Worm (Caenorhabditis elegans): ENCODE measurements around the gene nhr-254.

nhr-254 gene

DNA sequence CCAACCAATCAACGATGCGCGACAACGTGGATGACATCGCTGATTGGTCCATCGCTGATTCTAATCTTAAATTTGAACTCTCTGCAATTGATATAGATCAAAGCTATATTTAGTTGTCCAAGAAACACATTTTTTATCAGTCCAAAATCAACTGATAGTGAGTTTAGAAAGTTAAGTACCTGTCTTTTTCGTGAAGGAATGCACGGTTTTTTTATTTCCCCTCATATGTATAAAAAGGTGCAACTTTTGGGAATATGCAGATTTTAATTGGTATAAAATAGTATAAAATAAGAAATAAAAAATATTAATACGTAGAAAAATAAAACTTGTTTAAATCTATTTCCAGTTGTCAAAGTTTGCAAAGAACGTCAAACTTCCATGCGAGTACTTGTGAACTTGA, 26.0 kb downstream of the nhr-254 start, which contains the start of gene Y39D8A.1:
Gene Y39D8A.1 (plus strand): TSS at position 301 of the 400 bp plus-strand sequence.
- TF ChIP-seq nhr-28 (tag; optimal IDR thresholded peaks at IDR 0.05) (no peak), daf-8 (GFP tag; IDR thresholded peaks at IDR 0.05) (no peak), daf-16 (GFP tag; optimal IDR thresholded peaks at IDR 0.05) (no peak), daf-16 (tag; optimal IDR thresholded peaks at IDR 0.05) (peak; percentile 30)

DNA sequence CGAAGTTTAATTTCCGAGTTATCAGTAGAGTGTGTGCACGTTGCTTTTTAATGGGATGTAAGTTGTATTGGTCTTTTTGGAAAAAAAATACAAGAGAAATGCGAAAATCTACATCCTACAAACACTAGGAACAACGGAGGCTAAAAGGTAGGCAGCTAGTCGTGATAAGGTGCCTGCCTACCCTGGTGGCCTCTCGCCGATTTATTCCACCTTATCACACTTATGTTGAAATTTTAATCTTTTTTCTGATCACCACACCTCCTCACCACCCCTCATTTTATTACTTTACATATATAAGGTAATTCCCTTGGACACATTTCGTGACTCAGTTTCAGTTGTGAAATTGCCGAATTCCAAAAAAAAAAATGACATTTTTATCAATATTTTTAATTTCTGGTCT, 29.7 kb downstream of the nhr-254 start, which contains the start of gene dod-20:
Gene dod-20 (plus strand): TSS at position 301 of the 400 bp plus-strand sequence.
- no peak for TF ChIP-seq set-16 (GFP tag; IDR thresholded peaks at IDR 0.05)
- peak; percentile 20 for TF ChIP-seq pqm-1 (tag; optimal IDR thresholded peaks at IDR 0.05)

DNA sequence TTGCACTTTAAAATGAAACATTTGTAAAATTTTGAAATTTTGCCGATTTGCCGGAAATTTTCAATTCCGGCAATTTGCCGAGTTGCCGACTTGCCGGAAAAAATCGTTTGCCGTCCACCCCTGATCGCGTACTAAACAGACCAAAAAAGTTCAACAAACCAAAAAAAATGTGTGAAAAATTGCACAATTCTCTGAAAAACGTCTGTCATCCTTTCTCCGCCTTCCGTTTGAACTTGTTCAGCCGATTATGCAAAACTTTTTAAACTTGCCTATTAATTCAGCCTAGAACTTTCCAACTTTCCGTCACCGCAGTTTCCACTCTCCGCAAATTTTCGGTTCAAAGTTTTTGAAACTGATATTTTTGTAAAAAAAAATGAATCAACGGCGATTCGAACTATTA, 31.7 kb downstream of the nhr-254 start, which contains the start of gene B0554.5:
Gene B0554.5 (plus strand): TSS at position 301 of the 400 bp plus-strand sequence.
- TF ChIP-seq nhr-6 (tag; optimal IDR thresholded peaks at IDR 0.05) (no peak), spr-3 (GFP tag; optimal IDR thresholded peaks at IDR 0.05) (no peak), sdz-12 (GFP tag; optimal IDR thresholded peaks at IDR 0.05) (no peak), zfp-3 (GFP tag; conservative IDR thresholded peaks at IDR 0.05) (no peak), ceh-20 (GFP tag; IDR thresholded peaks at IDR 0.05) (no peak)

DNA sequence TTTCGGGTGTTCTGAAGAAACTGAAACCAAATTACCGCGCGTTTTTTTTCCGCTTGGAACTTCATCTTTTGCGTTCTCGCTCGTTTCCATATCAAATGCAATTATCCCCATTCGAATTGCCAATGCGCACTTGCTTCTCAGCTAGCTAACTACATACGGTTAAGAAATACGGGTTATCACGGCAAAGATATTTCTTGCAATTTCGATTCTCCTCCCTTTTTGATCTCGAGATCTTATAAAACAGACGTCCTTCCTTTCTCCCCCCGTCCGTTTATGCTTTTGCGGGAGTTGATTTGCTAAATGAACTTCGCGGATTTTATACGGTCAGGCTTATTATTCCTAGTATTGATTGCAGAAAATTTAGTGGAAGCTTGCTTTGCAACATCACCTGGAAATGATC, 36.4 kb downstream of the nhr-254 start, which contains the start of gene B0554.4:
Gene B0554.4 (plus strand): TSS at position 301 of the 400 bp plus-strand sequence.
- TF ChIP-seq rbr-2 (tag; optimal IDR thresholded peaks at IDR 0.05) (no peak), unc-62 (GFP tag; optimal IDR thresholded peaks at IDR 0.05 in 1 of 2) (peak in 1 of 2 experiments; percentile 75), unc-62 (tag; optimal IDR thresholded peaks at IDR 0.05) (no peak)

DNA sequence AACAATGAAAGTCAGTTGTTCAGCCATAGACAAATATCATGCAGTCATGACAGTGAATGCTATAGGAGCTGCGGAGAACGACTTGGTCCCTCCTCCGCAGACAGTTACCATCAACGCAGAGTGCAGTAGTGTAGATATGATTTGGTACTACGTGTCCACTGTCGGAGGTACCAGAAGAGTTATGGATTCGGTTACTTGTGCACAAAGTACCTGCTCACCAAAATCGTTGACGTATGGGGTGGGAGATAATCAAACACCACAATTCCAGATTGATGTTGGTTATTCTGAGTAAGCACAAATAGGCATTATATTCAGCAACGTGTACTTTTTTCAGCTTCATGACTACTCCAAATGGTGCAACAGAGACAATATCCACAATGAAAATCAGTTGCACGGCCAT, 40.6 kb downstream of the nhr-254 start:
- TF ChIP-seq zag-1 (tag; optimal IDR thresholded peaks at IDR 0.05) (no peak), unc-62 (GFP tag; optimal IDR thresholded peaks at IDR 0.05 in 1 of 2) (peak in 1 of 2 experiments; percentile 94), unc-62 (tag; optimal IDR thresholded peaks at IDR 0.05) (no peak), ceh-62 (tag; optimal IDR thresholded peaks at IDR 0.05) (no peak), zfp-3 (GFP tag; conservative IDR thresholded peaks at IDR 0.05) (no peak)

DNA sequence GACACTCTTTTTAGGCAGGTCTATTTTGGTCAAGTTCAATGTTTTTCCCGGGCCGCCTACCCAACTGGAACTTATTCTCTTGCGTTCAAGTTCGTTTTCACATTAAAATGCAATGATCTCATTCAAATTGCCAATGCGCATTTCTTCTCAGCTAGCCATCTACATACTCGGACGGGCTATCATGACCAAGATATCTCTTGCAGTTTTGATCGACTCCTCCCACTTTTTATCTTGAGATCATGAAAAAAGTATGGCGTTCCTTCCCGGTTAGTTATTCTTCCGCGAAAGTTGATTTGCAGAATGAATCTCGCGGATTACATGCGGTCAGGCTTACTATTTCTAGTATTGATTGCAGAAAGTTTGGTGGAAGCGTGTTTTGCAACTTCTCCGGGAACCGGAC, 41.5 kb downstream of the nhr-254 start, which contains the start of gene B0554.2:
Gene B0554.2 (plus strand): TSS at position 301 of the 400 bp plus-strand sequence.
- no peak for TF ChIP-seq nhr-42 (GFP tag; IDR thresholded peaks at IDR 0.05)
- TF ChIP-seq T26A8.4 (GFP tag; IDR thresholded peaks at IDR 0.05), result no peak
- TF ChIP-seq aha-1 (tag), result no peak
- TF ChIP-seq hif-1 (tag; optimal IDR thresholded peaks at IDR 0.05), result no peak
- no peak for TF ChIP-seq snpc-1.2 (GFP tag; IDR thresholded peaks at IDR 0.05)
- no peak for TF ChIP-seq egl-43 (GFP tag; IDR thresholded peaks at IDR 0.05)
- TF ChIP-seq nhr-102 (tag; optimal IDR thresholded peaks at IDR 0.05), result no peak
- TF ChIP-seq hmg-1.1 (GFP tag; IDR thresholded peaks at IDR 0.05), result no peak
- no peak for TF ChIP-seq nhr-111 (GFP tag; optimal IDR thresholded peaks at IDR 0.05)
- TF ChIP-seq F49E8.2 (tag; optimal IDR thresholded peaks at IDR 0.05; ENCODE audit: borderline replicate concordance), result no peak
- TF ChIP-seq egl-27 (tag; optimal IDR thresholded peaks at IDR 0.05), result no peak
- no peak for TF ChIP-seq mdt-29 (GFP tag; IDR thresholded peaks at IDR 0.05)
- TF ChIP-seq ceh-28 (tag; optimal IDR thresholded peaks at IDR 0.05), result no peak
- TF ChIP-seq hlh-30 (tag; optimal IDR thresholded peaks at IDR 0.05; ENCODE audit: insufficient read depth), result no peak
- TF ChIP-seq zfp-3 (GFP tag; conservative IDR thresholded peaks at IDR 0.05), result no peak
- TF ChIP-seq attf-4 (tag; optimal IDR thresholded peaks at IDR 0.05), result no peak
- TF ChIP-seq tra-1 (GFP tag; IDR thresholded peaks at IDR 0.05), result no peak
